Fruit fly (Drosophila melanogaster) whole organism, adult: ENCODE data around the gene CG5342.
A peak's percentile ranks its signal among the peaks of the same experiment; 100 is the strongest.

Experiments used
- CG11617 ChIP-seq: fragments of 200-800 bp; sonication (Bioruptor generic); optimal IDR thresholded peaks from 2 replicates; lab custom pipeline; 2017; ENCODE audit warnings: mild to moderate bottlenecking, missing biosample characterization, missing genetic modification reagents, missing genetic modification characterization
- CG12768 ChIP-seq: fragments of 200-800 bp; sonication (Bioruptor generic); optimal IDR thresholded peaks from 2 replicates; lab custom pipeline; 2017; ENCODE audit warnings: missing biosample characterization, missing genetic modification characterization, mild to moderate bottlenecking, moderate library complexity, missing genetic modification reagents
- CG14711 ChIP-seq: fragments of 200-800 bp; sonication (Bioruptor generic); optimal IDR thresholded peaks from 2 replicates; lab custom pipeline; 2018; ENCODE audit warnings: missing biosample characterization, mild to moderate bottlenecking, missing genetic modification characterization, moderate library complexity
- CG1620 ChIP-seq: fragments of 200-800 bp; sonication (Bioruptor generic); optimal IDR thresholded peaks from 2 replicates; lab custom pipeline; 2016; ENCODE audit warnings: missing biosample characterization, missing genetic modification characterization
- CG33017 ChIP-seq: fragments of 200-800 bp; sonication (Bioruptor generic); optimal IDR thresholded peaks from 2 replicates; lab custom pipeline; 2018; ENCODE audit warnings: missing biosample characterization, mild to moderate bottlenecking, missing genetic modification characterization, moderate library complexity
- CG5204 ChIP-seq: fragments of 200-800 bp; sonication (Bioruptor generic); optimal IDR thresholded peaks from 2 replicates; lab custom pipeline; 2016; ENCODE audit warnings: missing biosample characterization, missing genetic modification characterization
- CG7045 ChIP-seq: fragments of 200-800 bp; sonication (Bioruptor generic); optimal IDR thresholded peaks from 2 replicates; lab custom pipeline; 2017; ENCODE audit warnings: missing biosample characterization, mild to moderate bottlenecking, missing genetic modification characterization
- CG7101 ChIP-seq: fragments of 200-800 bp; sonication (Bioruptor generic); optimal IDR thresholded peaks from 2 replicates; lab custom pipeline; 2018; ENCODE audit warnings: missing biosample characterization, mild to moderate bottlenecking, missing genetic modification characterization, moderate library complexity
- Clk ChIP-seq: fragments of 200-800 bp; sonication (Bioruptor generic); optimal IDR thresholded peaks from 2 replicates; lab custom pipeline; 2017; ENCODE audit warnings: missing biosample characterization, missing genetic modification characterization
- Crg-1 ChIP-seq: fragments of 200-800 bp; sonication (Bioruptor generic); optimal IDR thresholded peaks from 2 replicates; lab custom pipeline; 2016; ENCODE audit warnings: missing biosample characterization, missing genetic modification characterization
- Hr96 ChIP-seq: fragments of 200-800 bp; sonication (Bioruptor generic); optimal IDR thresholded peaks from 2 replicates; lab custom pipeline; 2016; ENCODE audit warnings: missing biosample characterization, missing genetic modification characterization
- Mnt ChIP-seq: fragments of 200-800 bp; sonication (Bioruptor generic); optimal IDR thresholded peaks from 2 replicates; lab custom pipeline; 2016; ENCODE audit warnings: missing biosample characterization, mild to moderate bottlenecking, missing genetic modification characterization
- bab1 ChIP-seq: fragments of 200-800 bp; sonication (Bioruptor generic); optimal IDR thresholded peaks from 3 replicates; lab custom pipeline; 2019; ENCODE audit warnings: missing biosample characterization, mild to moderate bottlenecking, missing genetic modification characterization, moderate library complexity
- cic ChIP-seq: fragments of 200-800 bp; sonication (Bioruptor generic); optimal IDR thresholded peaks from 2 replicates; lab custom pipeline; 2017; ENCODE audit warnings: missing biosample characterization, mild to moderate bottlenecking, missing genetic modification characterization, moderate library complexity
- cnc ChIP-seq, 2 experiments: fragments of >200 bp; optimal IDR thresholded peaks; 2 replicates each; lab custom pipeline; 2017
- kay ChIP-seq: fragments of 200-800 bp; sonication (Bioruptor generic); peaks from one replicate; lab custom pipeline; 2016; ENCODE audit warnings: missing biosample characterization, missing genetic modification characterization, borderline replicate concordance
- ovo ChIP-seq: fragments of 200-800 bp; sonication (Bioruptor generic); optimal IDR thresholded peaks from 2 replicates; lab custom pipeline; 2016; ENCODE audit warnings: missing biosample characterization, missing genetic modification characterization
- pad ChIP-seq: fragments of 200-800 bp; sonication (Bioruptor generic); optimal IDR thresholded peaks from 3 replicates; lab custom pipeline; 2017; ENCODE audit warnings: missing biosample characterization, missing genetic modification characterization, mild to moderate bottlenecking, moderate library complexity, missing genetic modification reagents
- tj ChIP-seq: fragments of 200-800 bp; sonication (Bioruptor generic); optimal IDR thresholded peaks from 3 replicates; lab custom pipeline; 2017; ENCODE audit warnings: missing biosample characterization, mild to moderate bottlenecking, missing genetic modification characterization, moderate library complexity
- toe ChIP-seq: fragments of 200-800 bp; sonication (Bioruptor generic); optimal IDR thresholded peaks from 2 replicates; lab custom pipeline; 2016; ENCODE audit warnings: missing biosample characterization, missing genetic modification characterization

Gene CG5342

dm6 chr3R:11619709-11620409, 41.2 kb downstream of the CG5342 start, which contains the start of the genes Jupiter and CG14710:
Gene Jupiter, minus strand, starts transcription at chr3R:11619906.
Gene CG14710, plus strand, starts transcription at chr3R:11620090.
- TF ChIP-seq CG5204 (GFP tag; lab: Kevin White, UChicago) (no peak), pad (GFP tag; lab: Kevin White, UChicago) (peak; percentile 5), cnc (optimal IDR thresholded peaks at IDR 0.05; lab: Kevin White, UChicago) (no peak), Crg-1 (GFP tag; lab: Kevin White, UChicago) (peak; percentile 38), cic (peak; percentile 45), CG1620 (GFP tag; lab: Kevin White, UChicago) (peak; percentile 78), CG11617 (GFP tag; lab: Kevin White, UChicago) (no peak), toe (GFP tag; lab: Kevin White, UChicago) (no peak), CG14711 (peak; percentile 72), CG33017 (tag; lab: Kevin White, UChicago) (peak; percentile 27), tj (GFP tag; lab: Kevin White, UChicago) (peak; percentile 70), CG7101 (tag; lab: Kevin White, UChicago) (peak; percentile 63), Hr96 (GFP tag; lab: Kevin White, UChicago) (no peak), CG12768 (GFP tag; lab: Kevin White, UChicago) (peak; percentile 4), Clk (GFP tag; lab: Kevin White, UChicago) (peak; percentile 59), CG7045 (GFP tag; lab: Kevin White, UChicago) (peak; percentile 23), ovo (GFP tag; lab: Kevin White, UChicago) (peak; percentile 63), Mnt (GFP tag; lab: Kevin White, UChicago) (peak; percentile 60), bab1 (peak; percentile 72), kay (GFP tag; lab: Kevin White, UChicago) (no peak)

- TF ChIP-seq Mnt (GFP tag; lab: Kevin White, UChicago) (peak; percentile 74), CG12768 (GFP tag; lab: Kevin White, UChicago) (peak; percentile 89), CG7045 (GFP tag; lab: Kevin White, UChicago) (peak; percentile 83), CG5204 (GFP tag; lab: Kevin White, UChicago) (no peak), kay (GFP tag; lab: Kevin White, UChicago) (no peak), Hr96 (GFP tag; lab: Kevin White, UChicago) (no peak), CG1620 (GFP tag; lab: Kevin White, UChicago) (peak; percentile 85), CG33017 (tag; lab: Kevin White, UChicago) (peak; percentile 85), toe (GFP tag; lab: Kevin White, UChicago) (no peak), tj (GFP tag; lab: Kevin White, UChicago) (peak; percentile 68), CG7101 (tag; lab: Kevin White, UChicago) (peak; percentile 86), cnc (optimal IDR thresholded peaks at IDR 0.05; lab: Kevin White, UChicago) (no peak), ovo (GFP tag; lab: Kevin White, UChicago) (peak; percentile 64), cic (peak; percentile 38), pad (GFP tag; lab: Kevin White, UChicago) (peak; percentile 68), Clk (GFP tag; lab: Kevin White, UChicago) (peak; percentile 51), CG11617 (GFP tag; lab: Kevin White, UChicago) (peak; percentile 88), bab1 (peak; percentile 92), Crg-1 (GFP tag; lab: Kevin White, UChicago) (peak; percentile 84), CG14711 (peak; percentile 100)
These were observed 44.4 kb downstream of the CG5342 start, which contains the start of gene CG14711 for dm6 chr3R:11623025-11623424. Gene CG14711, plus strand, starts transcription at chr3R:11623339.

dm6 chr3R:11625544-11625943, 46.9 kb downstream of the CG5342 start, which contains the start of gene Zaf1:
Gene Zaf1, minus strand, starts transcription at chr3R:11625644.
- TF ChIP-seq kay (GFP tag; lab: Kevin White, UChicago) (no peak), tj (GFP tag; lab: Kevin White, UChicago) (peak; percentile 12), CG11617 (GFP tag; lab: Kevin White, UChicago) (no peak), CG7045 (GFP tag; lab: Kevin White, UChicago) (no peak)

- TF ChIP-seq Crg-1 (GFP tag; lab: Kevin White, UChicago): no peak
- peak; percentile 74 for TF ChIP-seq CG14711
- TF ChIP-seq Mnt (GFP tag; lab: Kevin White, UChicago): peak; percentile 31
- no peak for TF ChIP-seq CG5204 (GFP tag; lab: Kevin White, UChicago)
- TF ChIP-seq toe (GFP tag; lab: Kevin White, UChicago): no peak
- no peak for TF ChIP-seq kay (GFP tag; lab: Kevin White, UChicago)
- TF ChIP-seq cnc (optimal IDR thresholded peaks at IDR 0.05; lab: Kevin White, UChicago): peak in 1 of 2 experiments; percentile 45
- peak; percentile 8 for TF ChIP-seq CG11617 (GFP tag; lab: Kevin White, UChicago)
- peak; percentile 2 for TF ChIP-seq tj (GFP tag; lab: Kevin White, UChicago)
- TF ChIP-seq cic: no peak
- no peak for TF ChIP-seq CG7101 (tag; lab: Kevin White, UChicago)
- no peak for TF ChIP-seq Hr96 (GFP tag; lab: Kevin White, UChicago)
- no peak for TF ChIP-seq CG12768 (GFP tag; lab: Kevin White, UChicago)
- TF ChIP-seq CG33017 (tag; lab: Kevin White, UChicago): no peak
- TF ChIP-seq pad (GFP tag; lab: Kevin White, UChicago): no peak
- TF ChIP-seq Clk (GFP tag; lab: Kevin White, UChicago): no peak
- peak; percentile 52 for TF ChIP-seq bab1
- TF ChIP-seq CG7045 (GFP tag; lab: Kevin White, UChicago): no peak
- TF ChIP-seq CG1620 (GFP tag; lab: Kevin White, UChicago): no peak
- no peak for TF ChIP-seq ovo (GFP tag; lab: Kevin White, UChicago)
These were observed 47.9 kb downstream of the CG5342 start, which contains the start of the genes CG6813 and CG18764 for dm6 chr3R:11626571-11626970. Gene CG6813, minus strand, starts transcription at chr3R:11626638. Gene CG18764, plus strand, starts transcription at chr3R:11626889.
